Worm (Caenorhabditis elegans): ENCODE results near the gene B0457.4.

DNA sequence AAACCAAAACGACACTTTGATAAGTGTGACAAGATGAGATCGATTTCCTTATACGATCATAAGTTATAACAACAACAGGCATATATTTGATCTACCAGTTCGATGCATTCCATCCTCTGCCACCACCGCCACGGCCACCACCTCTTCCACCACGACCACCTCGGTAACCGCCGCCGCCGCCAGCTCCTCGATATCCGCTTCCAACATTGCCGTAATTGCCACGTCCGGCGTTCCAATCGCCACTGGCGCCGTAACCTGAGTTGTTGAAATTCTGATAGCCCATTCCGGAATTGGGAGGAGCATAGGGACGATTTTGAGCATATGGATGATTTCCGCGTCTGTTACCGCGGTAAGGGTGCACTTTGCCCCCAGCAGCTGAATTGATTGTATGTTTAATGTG lies 33.3 kb downstream of the B0457.4 start:
- TF ChIP-seq lsy-2 (tag; optimal IDR thresholded peaks at IDR 0.05) (no peak), egl-27 (tag; optimal IDR thresholded peaks at IDR 0.05) (no peak), nhr-20 (tag; optimal IDR thresholded peaks at IDR 0.05) (no peak), pqm-1 (tag; optimal IDR thresholded peaks at IDR 0.05) (no peak), unc-62 (GFP tag; optimal IDR thresholded peaks at IDR 0.05) (no peak), ces-1 (GFP tag; optimal IDR thresholded peaks at IDR 0.05) (no peak), snpc-4 (tag; optimal IDR thresholded peaks at IDR 0.05) (no peak), dpl-1 (GFP tag; optimal IDR thresholded peaks at IDR 0.05) (no peak), tbx-2 (tag; optimal IDR thresholded peaks at IDR 0.05) (no peak), sox-4 (tag; optimal IDR thresholded peaks at IDR 0.05) (no peak), skn-1 (tag; optimal IDR thresholded peaks at IDR 0.05) (no peak), nhr-76 (tag; optimal IDR thresholded peaks at IDR 0.05) (no peak)

All from whole organism, L1 larva.